Fruit fly (Drosophila melanogaster) whole organism, pupa: ENCODE results near the gene CG33723.

Experiments
- CG10348 ChIP-seq: fragments of 200-800 bp; sonication (Bioruptor generic); IDR thresholded peaks from 2 replicates; pipeline ENCODE4 v1.3.6; 2022; ENCODE audit warnings: missing biosample characterization, missing genetic modification characterization
- CG12605 ChIP-seq: fragments of 200-800 bp; sonication (Bioruptor generic); IDR thresholded peaks from 2 replicates; pipeline ENCODE4 v1.3.6; 2022; ENCODE audit warnings: missing biosample characterization, missing genetic modification characterization
- CG14655 ChIP-seq: fragments of 200-800 bp; sonication (Bioruptor generic); optimal IDR thresholded peaks from 3 replicates; lab custom pipeline; 2017; ENCODE audit warnings: mild to moderate bottlenecking, missing biosample characterization, missing genetic modification reagents, missing genetic modification characterization
- CG4496 ChIP-seq: fragments of 200-800 bp; sonication (Bioruptor generic); IDR thresholded peaks from 3 replicates; pipeline ENCODE4 v1.3.6; 2022; ENCODE audit warnings: missing biosample characterization, missing genetic modification characterization
- CG9948 ChIP-seq: fragments of 200-800 bp; sonication (Bioruptor generic); optimal IDR thresholded peaks from 2 replicates; lab custom pipeline; 2018; ENCODE audit warnings: missing biosample characterization, mild to moderate bottlenecking, missing genetic modification characterization, moderate library complexity
- D1 ChIP-seq: fragments of 200-800 bp; sonication (Bioruptor generic); optimal IDR thresholded peaks from 2 replicates; lab custom pipeline; 2018; ENCODE audit warnings: missing biosample characterization, mild to moderate bottlenecking, missing genetic modification characterization, moderate library complexity
- EcR ChIP-seq: fragments of 200-800 bp; sonication (Bioruptor generic); optimal IDR thresholded peaks from 3 replicates; lab custom pipeline; 2019; ENCODE audit warnings: missing biosample characterization, missing genetic modification characterization, mild to moderate bottlenecking, moderate library complexity, missing genetic modification reagents
- Ets98B ChIP-seq: fragments of 200-800 bp; sonication (Bioruptor generic); IDR thresholded peaks from 2 replicates; pipeline ENCODE4 v1.3.6; 2022; ENCODE audit warnings: missing biosample characterization, missing genetic modification characterization
- Pif1A ChIP-seq: fragments of 200-800 bp; sonication (Bioruptor generic); optimal IDR thresholded peaks from 3 replicates; lab custom pipeline; 2016; ENCODE audit warnings: missing biosample characterization, missing genetic modification characterization
- Pif1B ChIP-seq: fragments of 200-800 bp; sonication (Bioruptor generic); optimal IDR thresholded peaks from 3 replicates; lab custom pipeline; 2016; ENCODE audit warnings: missing biosample characterization, missing genetic modification characterization
- Snoo ChIP-seq: fragments of 200-800 bp; sonication (Bioruptor generic); optimal IDR thresholded peaks from 3 replicates; lab custom pipeline; 2017; ENCODE audit warnings: missing biosample characterization, mild to moderate bottlenecking, missing genetic modification characterization, inconsistent platforms
- fd96Ca ChIP-seq: fragments of 200-800 bp; sonication (Bioruptor generic); IDR thresholded peaks from 3 replicates; pipeline ENCODE4 v1.3.6; 2022; ENCODE audit warnings: missing biosample characterization, missing genetic modification characterization
- gl ChIP-seq: fragments of 200-800 bp; sonication (Bioruptor generic); optimal IDR thresholded peaks from 2 replicates; lab custom pipeline; 2018; ENCODE audit warnings: missing biosample characterization, mild to moderate bottlenecking, missing genetic modification characterization
- rn ChIP-seq: fragments of 200-800 bp; sonication (Bioruptor generic); IDR thresholded peaks from 2 replicates; pipeline ENCODE4 v1.3.6; 2022; ENCODE audit warnings: missing biosample characterization, missing genetic modification characterization

DNA sequence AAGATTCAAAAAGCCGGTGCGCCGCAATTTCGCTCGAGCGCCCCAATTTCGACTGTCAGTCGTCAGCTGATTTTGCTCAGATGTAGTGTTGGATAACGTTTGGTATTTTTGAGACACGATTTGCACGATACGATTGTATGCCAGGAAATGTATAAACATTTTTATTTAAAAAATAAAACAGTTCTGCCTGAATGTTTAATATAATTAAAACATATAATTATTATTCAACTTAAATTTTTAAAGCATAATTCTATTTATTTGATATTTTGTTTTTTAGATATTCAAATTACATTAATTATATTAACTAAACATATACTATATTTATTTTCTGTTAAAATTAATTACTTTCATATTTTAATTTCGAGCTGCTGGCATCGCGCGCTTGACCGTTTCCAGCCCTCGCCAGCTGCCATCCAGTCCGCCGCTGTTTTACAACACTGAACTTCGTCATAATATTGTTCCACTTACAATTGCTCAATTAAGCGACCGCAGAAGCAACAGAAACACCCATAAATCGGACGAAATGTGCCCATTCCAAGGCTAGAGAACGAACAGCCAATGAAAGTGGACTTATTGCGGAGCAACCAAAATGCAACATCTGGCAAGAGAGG lies 9.4 kb downstream of the CG33723 start, which contains the start of the genes FucTB and scat:
- TF ChIP-seq Ets98B (GFP tag; lab: Robert Waterston, UW) (peak; percentile 80), CG4496 (peak; percentile 87), gl (tag; lab: Kevin White, UChicago) (no peak), Pif1A (GFP tag; lab: Kevin White, UChicago) (peak; percentile 52), CG10348 (GFP tag; lab: Robert Waterston, UW) (peak; percentile 71; the same call in 1 of the 2 replicates), CG12605 (GFP tag; lab: Robert Waterston, UW) (peak; percentile 49), D1 (tag; lab: Kevin White, UChicago) (peak; percentile 72), EcR (GFP tag; lab: Kevin White, UChicago) (no peak), Snoo (tag; lab: Kevin White, UChicago) (peak; percentile 79), Pif1B (GFP tag; lab: Kevin White, UChicago) (peak; percentile 58), fd96Ca (GFP tag; lab: Robert Waterston, UW) (peak; percentile 90), CG14655 (GFP tag; lab: Kevin White, UChicago) (peak; percentile 87), rn (GFP tag; lab: Robert Waterston, UW) (peak; percentile 78), CG9948 (peak; percentile 87)
